Worm (Caenorhabditis elegans): ENCODE measurements around the gene C14C10.5.

DNA sequence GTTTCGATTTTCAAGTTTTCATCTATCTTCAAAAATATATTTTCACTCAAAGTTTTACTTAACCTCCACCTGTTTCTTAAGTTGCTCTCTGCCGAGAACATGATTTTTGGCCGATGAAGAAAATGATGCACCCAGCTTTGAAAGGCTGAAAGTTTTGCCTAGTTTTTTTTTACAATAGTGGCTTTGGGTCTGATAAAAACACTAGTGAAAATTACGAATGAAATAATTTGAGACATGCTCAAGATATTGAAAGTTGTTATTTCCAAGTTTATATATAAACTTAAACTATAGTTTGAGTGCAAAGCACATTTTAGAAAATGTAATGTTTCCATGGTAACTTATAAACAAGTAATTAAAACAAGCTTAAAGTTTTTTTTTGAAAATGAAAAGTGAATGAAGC, 49.2 kb downstream of the C14C10.5 start, which contains the start of gene gpa-9:
- TF ChIP-seq ama-1 (optimal IDR thresholded peaks at IDR 0.05), result no peak
- no peak for TF ChIP-seq alr-1 (tag; optimal IDR thresholded peaks at IDR 0.05)
- no peak for TF ChIP-seq crh-2 (tag; optimal IDR thresholded peaks at IDR 0.05)
- no peak for TF ChIP-seq unc-55 (GFP tag; optimal IDR thresholded peaks at IDR 0.05)
- TF ChIP-seq ztf-4 (tag; optimal IDR thresholded peaks at IDR 0.05), result no peak
- TF ChIP-seq ztf-11 (tag; optimal IDR thresholded peaks at IDR 0.05), result no peak
- no peak for TF ChIP-seq ZK546.5 (tag; optimal IDR thresholded peaks at IDR 0.05)
- TF ChIP-seq unc-62 (GFP tag; optimal IDR thresholded peaks at IDR 0.05), result no peak
- TF ChIP-seq dmd-4 (tag; optimal IDR thresholded peaks at IDR 0.05), result no peak
- no peak for TF ChIP-seq lsy-2 (tag; optimal IDR thresholded peaks at IDR 0.05)
- no peak for TF ChIP-seq fos-1 (tag; optimal IDR thresholded peaks at IDR 0.05)
- no peak for TF ChIP-seq aly-2 (tag; optimal IDR thresholded peaks at IDR 0.05)
- TF ChIP-seq Y55F3AM.14 (GFP tag; optimal IDR thresholded peaks at IDR 0.05), result no peak

All from whole organism, L2 larva.